Worm (Caenorhabditis elegans): ENCODE measurements around the gene fbxa-184.
"Not testable (repeated sequence)": the region's sequence is repeated elsewhere in the genome, so short reads cannot be mapped to it uniquely, and the experiment has no call there.

Gene fbxa-184

DNA sequence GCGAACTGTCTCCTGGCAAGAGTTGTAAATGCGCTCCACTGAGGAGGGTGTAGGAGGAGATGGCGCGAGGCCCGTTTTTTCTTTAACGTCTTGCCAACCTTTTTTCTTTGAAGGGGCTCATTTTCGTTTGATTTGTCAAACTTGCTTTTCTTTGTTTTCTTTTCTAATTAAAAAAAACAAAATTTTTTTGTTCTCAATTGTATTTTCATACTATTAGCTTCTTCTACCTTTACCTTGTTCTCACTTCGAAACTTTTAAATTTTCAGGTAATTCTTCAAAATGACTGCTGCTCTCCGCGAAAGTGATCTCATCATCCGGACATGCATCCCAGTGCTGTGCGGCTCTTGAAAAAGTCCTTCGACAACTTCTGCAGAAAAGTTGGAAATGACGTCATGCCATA is at the start of gene fbxa-184:
fbxa-184 (plus strand) TSS at position 301 of the 400 bp plus-strand sequence.
- TF ChIP-seq aptf-2 (GFP tag; conservative IDR thresholded peaks at IDR 0.05) (peak; percentile 81), repo-1 (tag; optimal IDR thresholded peaks at IDR 0.05) (no peak)

DNA sequence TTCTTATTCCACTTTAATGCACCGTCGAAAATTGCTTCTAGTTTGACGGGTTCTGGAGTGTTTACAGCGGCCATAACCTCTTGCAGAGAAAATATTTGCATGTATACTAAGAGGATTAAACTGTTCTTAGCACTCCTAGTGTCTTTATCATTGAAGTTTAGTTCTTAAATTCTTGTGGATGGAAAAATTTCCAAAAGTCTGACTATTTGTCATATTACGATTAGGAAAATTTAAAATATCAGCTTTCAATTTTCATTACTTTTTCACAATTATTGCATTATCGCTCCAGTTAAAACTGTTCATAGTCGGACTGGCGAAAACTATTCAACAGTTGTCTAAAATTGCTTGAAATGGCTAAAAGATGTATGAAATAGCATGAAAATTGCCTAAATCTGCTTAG is 49.2 kb upstream of the fbxa-184 start, which contains the start of gene ZC204.13:
ZC204.13 (minus strand) TSS at position 101 of the 400 bp plus-strand sequence.
- TF ChIP-seq Y53F4B.3 (GFP tag; IDR thresholded peaks at IDR 0.05); tbp1 (GFP tag; optimal IDR thresholded peaks at IDR 0.05); D2030.7 (GFP tag; IDR thresholded peaks at IDR 0.05): not testable (repeated sequence)

DNA sequence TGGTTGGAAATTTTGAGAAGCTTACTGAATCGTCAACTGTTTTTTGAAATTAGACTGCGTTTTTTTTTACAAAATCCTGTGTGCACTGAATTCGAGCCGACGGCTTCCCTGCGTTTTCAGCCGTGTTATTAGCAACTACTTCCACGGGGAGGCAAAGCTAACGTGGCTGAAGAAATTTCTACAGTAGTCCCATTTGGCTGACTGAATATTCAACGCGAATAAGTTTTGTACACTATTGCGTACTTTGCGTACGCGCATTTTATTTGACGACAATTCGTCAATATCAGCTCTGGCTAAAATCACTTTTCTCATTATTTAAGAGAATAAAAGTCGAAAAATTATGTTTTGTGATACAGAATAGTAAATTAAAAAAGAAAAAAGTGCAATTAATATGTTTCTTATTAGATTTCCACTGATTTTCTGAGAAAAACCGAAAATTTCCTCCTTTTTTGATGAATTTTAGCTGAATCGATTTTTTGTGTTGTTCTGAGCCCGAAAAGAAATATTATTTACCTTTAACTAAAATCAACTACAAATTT is 48.7 kb upstream of the fbxa-184 start:
- TF ChIP-seq D2030.7 (GFP tag; IDR thresholded peaks at IDR 0.05) = peak; percentile 63
- peak; percentile 91 for TF ChIP-seq hmg-1.2 (GFP tag; IDR thresholded peaks at IDR 0.05)
- TF ChIP-seq madf-8 (GFP tag; conservative IDR thresholded peaks at IDR 0.05) = peak; percentile 53
- TF ChIP-seq ceh-91 (GFP tag; IDR thresholded peaks at IDR 0.05) = peak; percentile 62
- peak; percentile 44; the same call in 1 of the 2 replicates for TF ChIP-seq attf-3 (GFP tag; conservative IDR thresholded peaks at IDR 0.05)
- 0 out of 2 replicates have a peak, but pooled peaks have one; percentile 58 for TF ChIP-seq aptf-2 (GFP tag; conservative IDR thresholded peaks at IDR 0.05)
- peak; percentile 85 for TF ChIP-seq dox-1 (GFP tag; IDR thresholded peaks at IDR 0.05)
- TF ChIP-seq rcor-1 (GFP tag; IDR thresholded peaks at IDR 0.05) = peak; percentile 63; the same call in 1 of the 2 replicates
- peak; percentile 56 for TF ChIP-seq madf-6 (GFP tag; IDR thresholded peaks at IDR 0.05)
- peak in 1 of 2 experiments; percentile 28 for TF ChIP-seq let-607 (tag; optimal IDR thresholded peaks at IDR 0.05)
- TF ChIP-seq lsl-1 (GFP tag; optimal IDR thresholded peaks at IDR 0.05) = peak; percentile 22
- 0 out of 2 replicates have a peak, but pooled peaks have one; percentile 53 for TF ChIP-seq Y95B8A.8 (GFP tag; IDR thresholded peaks at IDR 0.05)
- TF ChIP-seq mcd-1 (GFP tag; IDR thresholded peaks at IDR 0.05) = peak; percentile 80
- peak; percentile 30; the same call in 1 of the 2 replicates for TF ChIP-seq F33H1.4 (GFP tag; IDR thresholded peaks at IDR 0.05)

DNA sequence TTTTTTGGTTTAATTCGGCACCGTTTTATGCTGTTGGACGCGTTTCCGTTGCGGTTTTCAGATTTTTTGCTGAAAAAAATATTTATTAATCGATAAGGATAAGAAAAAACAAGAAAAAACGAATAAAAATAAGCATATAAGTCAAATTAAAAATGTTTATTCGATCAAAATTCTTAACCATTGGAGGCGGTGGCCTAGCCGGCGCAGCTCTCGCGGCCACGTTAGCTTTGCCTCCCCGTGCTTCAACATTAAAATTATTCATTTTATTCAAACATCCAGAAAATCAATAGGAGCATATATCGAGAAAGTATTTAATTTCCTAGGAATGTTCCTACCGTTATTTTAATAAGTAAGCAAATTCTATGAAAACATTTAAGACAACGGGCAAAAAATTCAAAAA is 47.2 kb upstream of the fbxa-184 start, which contains the start of gene ZC204.14:
ZC204.14 (minus strand) TSS at position 69 of the 400 bp plus-strand sequence.
- TF ChIP-seq ceh-58 (GFP tag; IDR thresholded peaks at IDR 0.05) = no peak
- peak; percentile 77 for TF ChIP-seq hmg-1.2 (GFP tag; IDR thresholded peaks at IDR 0.05)

DNA sequence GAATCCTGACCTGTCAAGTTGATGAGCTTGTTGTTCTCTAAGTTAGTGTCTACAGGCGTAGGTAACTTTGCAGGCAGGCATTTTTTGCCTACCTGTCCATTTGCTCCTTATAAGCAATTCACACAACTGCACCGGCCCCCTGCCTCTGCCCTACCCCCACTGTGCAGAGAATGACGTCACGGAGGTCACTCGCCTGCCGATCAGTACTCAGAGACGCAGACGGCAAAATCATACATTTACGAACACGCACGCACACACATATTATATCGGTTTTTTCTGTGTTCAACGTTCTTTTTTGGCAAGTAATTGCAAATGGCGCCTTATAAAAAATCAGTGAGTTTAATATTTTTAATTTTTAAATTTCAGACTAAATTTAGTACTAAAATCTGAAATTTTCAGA is 46.5 kb upstream of the fbxa-184 start, which contains the start of gene duxl-1:
duxl-1 (plus strand) TSS at position 184 of the 400 bp plus-strand sequence.
- no peak for TF ChIP-seq attf-6 (GFP tag; IDR thresholded peaks at IDR 0.05)
- no peak for TF ChIP-seq ztf-28 (GFP tag; IDR thresholded peaks at IDR 0.05)
- TF ChIP-seq hmg-1.2 (GFP tag; IDR thresholded peaks at IDR 0.05) = peak; percentile 53; the same call in 1 of the 2 replicates
- TF ChIP-seq T26A5.8 (tag; optimal IDR thresholded peaks at IDR 0.05) = no peak
- no peak for TF ChIP-seq C06A6.2 (GFP tag; conservative IDR thresholded peaks at IDR 0.05)
- TF ChIP-seq pbrm-1 (GFP tag; IDR thresholded peaks at IDR 0.05) = no peak
- TF ChIP-seq mes-4 (tag; optimal IDR thresholded peaks at IDR 0.05) = no peak
- TF ChIP-seq madf-10 (tag; optimal IDR thresholded peaks at IDR 0.05) = no peak
- TF ChIP-seq ceh-27 (GFP tag; optimal IDR thresholded peaks at IDR 0.05) = no peak
- TF ChIP-seq tbx-9 (tag; optimal IDR thresholded peaks at IDR 0.05; ENCODE audit: borderline replicate concordance) = no peak
- no peak for TF ChIP-seq Y67H2A.10 (GFP tag; conservative IDR thresholded peaks at IDR 0.05)
- no peak for TF ChIP-seq hsf-1 (GFP tag; IDR thresholded peaks at IDR 0.05)
- no peak for TF ChIP-seq rpc-1 (optimal IDR thresholded peaks at IDR 0.05)
- no peak for TF ChIP-seq rpc-1 (tag; optimal IDR thresholded peaks at IDR 0.05)
- no peak for TF ChIP-seq efl-1 (GFP tag; optimal IDR thresholded peaks at IDR 0.05)
- no peak for TF ChIP-seq ceh-79 (tag; optimal IDR thresholded peaks at IDR 0.05)
- TF ChIP-seq attf-5 (GFP tag; optimal IDR thresholded peaks at IDR 0.05) = peak; percentile 61
- no peak for TF ChIP-seq ztf-18 (tag; optimal IDR thresholded peaks at IDR 0.05)
- no peak for TF ChIP-seq nfyb-1 (GFP tag; IDR thresholded peaks at IDR 0.05)
- peak; percentile 22; the same call in 1 of the 2 replicates for TF ChIP-seq dox-1 (GFP tag; IDR thresholded peaks at IDR 0.05)
- TF ChIP-seq ztf-3 (GFP tag; optimal IDR thresholded peaks at IDR 0.05) = no peak
- no peak for TF ChIP-seq attf-3 (GFP tag; conservative IDR thresholded peaks at IDR 0.05)
- TF ChIP-seq let-607 (tag; optimal IDR thresholded peaks at IDR 0.05) = peak in 1 of 2 experiments; percentile 3
- no peak for TF ChIP-seq bed-2 (GFP tag; IDR thresholded peaks at IDR 0.05)
- TF ChIP-seq F55B11.4 (tag; optimal IDR thresholded peaks at IDR 0.05; ENCODE audit: borderline replicate concordance, insufficient read depth) = no peak
- no peak for TF ChIP-seq dpl-1 (GFP tag; optimal IDR thresholded peaks at IDR 0.05)
- no peak for TF ChIP-seq B0019.2 (GFP tag; conservative IDR thresholded peaks at IDR 0.05)

Data from whole organism, young adult.